Fruit fly (Drosophila melanogaster) whole organism, embryonic: ENCODE measurements around the gene CG14931.

ENCODE experiments used
- Ada2b ChIP-seq: fragments of 200-800 bp; sonication (Bioruptor generic); IDR thresholded peaks from 2 replicates; pipeline ENCODE4 v1.3.6; 2022; ENCODE audit warnings: missing biosample characterization, missing genetic modification characterization
- Adf1 ChIP-seq: fragments of 200-800 bp; sonication (Bioruptor generic); IDR thresholded peaks from 2 replicates; pipeline ENCODE4 v1.3.6; 2022; ENCODE audit warnings: missing biosample characterization, missing genetic modification characterization
- Antp ChIP-seq: fragments of 200-800 bp; sonication (Bioruptor generic); optimal IDR thresholded peaks from 3 replicates; lab custom pipeline; 2016; ENCODE audit warnings: missing biosample characterization, missing genetic modification characterization
- Atf3 ChIP-seq: fragments of 200-800 bp; sonication (Bioruptor generic); optimal IDR thresholded peaks from 3 replicates; lab custom pipeline; 2016; ENCODE audit warnings: missing biosample characterization, missing genetic modification characterization
- Atf6 ChIP-seq: fragments of 200-800 bp; sonication (Bioruptor generic); IDR thresholded peaks from 2 replicates; pipeline ENCODE4 v1.3.6; 2022; ENCODE audit warnings: missing biosample characterization, missing genetic modification characterization
- BEAF-32 ChIP-seq: fragments of 200-800 bp; sonication (Bioruptor generic); optimal IDR thresholded peaks from 3 replicates; lab custom pipeline; 2017; ENCODE audit warnings: missing biosample characterization, missing genetic modification characterization, mild to moderate bottlenecking, moderate library complexity, missing genetic modification reagents
- C15 ChIP-seq: fragments of 200-800 bp; sonication (Bioruptor generic); IDR thresholded peaks from 3 replicates; pipeline ENCODE4 v1.3.6; 2022; ENCODE audit warnings: missing biosample characterization, missing genetic modification characterization
- CG10147 ChIP-seq: fragments of 200-800 bp; sonication (Bioruptor generic); optimal IDR thresholded peaks from 2 replicates; lab custom pipeline; 2019; ENCODE audit warnings: missing biosample characterization, mild to moderate bottlenecking, missing genetic modification characterization, moderate library complexity
- CG10431 ChIP-seq: fragments of 200-800 bp; sonication (Bioruptor generic); optimal IDR thresholded peaks from 3 replicates; lab custom pipeline; 2018; ENCODE audit warnings: missing biosample characterization, mild to moderate bottlenecking, missing genetic modification characterization
- CG11247 ChIP-seq: fragments of 200-800 bp; sonication (Bioruptor generic); IDR thresholded peaks from 2 replicates; pipeline ENCODE4 v1.3.6; 2022; ENCODE audit warnings: missing biosample characterization, missing genetic modification characterization
- CG12659 ChIP-seq: fragments of 200-800 bp; sonication (Bioruptor generic); optimal IDR thresholded peaks from 3 replicates; lab custom pipeline; 2017; ENCODE audit warnings: mild to moderate bottlenecking, missing biosample characterization, missing genetic modification reagents, missing genetic modification characterization
- CG13424 ChIP-seq: fragments of 200-800 bp; sonication (Bioruptor generic); optimal IDR thresholded peaks from 2 replicates; lab custom pipeline; 2019; ENCODE audit warnings: missing biosample characterization, mild to moderate bottlenecking, missing genetic modification characterization, moderate library complexity
- CG14050 ChIP-seq: fragments of 200-800 bp; sonication (Bioruptor generic); IDR thresholded peaks from 3 replicates; pipeline ENCODE4 v1.3.6; 2022; ENCODE audit warnings: missing biosample characterization, missing genetic modification characterization
- CG14441 ChIP-seq: fragments of 200-800 bp; sonication (Bioruptor generic); IDR thresholded peaks from 2 replicates; pipeline ENCODE4 v1.3.6; 2022; ENCODE audit warnings: missing biosample characterization, missing genetic modification characterization
- CG14710 ChIP-seq: fragments of 200-800 bp; sonication (Bioruptor generic); optimal IDR thresholded peaks from 3 replicates; lab custom pipeline; 2019; ENCODE audit warnings: missing biosample characterization, mild to moderate bottlenecking, missing genetic modification characterization, moderate library complexity
- CG15696 ChIP-seq: fragments of 200-800 bp; sonication (Bioruptor generic); optimal IDR thresholded peaks from 2 replicates; lab custom pipeline; 2019; ENCODE audit warnings: missing biosample characterization, mild to moderate bottlenecking, missing genetic modification characterization, moderate library complexity
- CG17328 ChIP-seq: fragments of 200-800 bp; sonication (Bioruptor generic); IDR thresholded peaks from 2 replicates; pipeline ENCODE4 v1.3.6; 2022; ENCODE audit warnings: missing biosample characterization, missing genetic modification characterization
- CG17361 ChIP-seq: fragments of 200-800 bp; sonication (Bioruptor generic); IDR thresholded peaks from 3 replicates; pipeline ENCODE4 v1.3.6; 2022; ENCODE audit warnings: missing biosample characterization, missing genetic modification characterization
- CG17829 ChIP-seq: fragments of 200-800 bp; optimal IDR thresholded peaks from 2 replicates; lab custom pipeline; 2019; ENCODE audit warnings: missing biosample characterization, mild to moderate bottlenecking, missing genetic modification characterization, moderate library complexity
- CG2202 ChIP-seq: fragments of 200-800 bp; sonication (Bioruptor generic); optimal IDR thresholded peaks from 2 replicates; lab custom pipeline; 2018; ENCODE audit warnings: missing biosample characterization, mild to moderate bottlenecking, missing genetic modification characterization
- CG30403 ChIP-seq: fragments of 200-800 bp; sonication (Bioruptor generic); optimal IDR thresholded peaks from 3 replicates; lab custom pipeline; 2016; ENCODE audit warnings: missing biosample characterization, missing genetic modification characterization
- CG31388 ChIP-seq: fragments of 200-800 bp; sonication (Bioruptor generic); optimal IDR thresholded peaks from 2 replicates; lab custom pipeline; 2016; ENCODE audit warnings: missing biosample characterization, missing genetic modification characterization
- CG32772 ChIP-seq: fragments of 200-800 bp; sonication (Bioruptor generic); IDR thresholded peaks from 2 replicates; pipeline ENCODE4 v1.3.6; 2022; ENCODE audit warnings: missing biosample characterization, missing genetic modification characterization
- CG4282 ChIP-seq: fragments of 200-800 bp; sonication (Bioruptor generic); optimal IDR thresholded peaks from 2 replicates; lab custom pipeline; 2016; ENCODE audit warnings: missing biosample characterization, missing genetic modification characterization
- CG4424 ChIP-seq: fragments of 200-800 bp; sonication (Bioruptor generic); optimal IDR thresholded peaks from 3 replicates; lab custom pipeline; 2016; ENCODE audit warnings: missing biosample characterization, missing genetic modification characterization
- CG5953 ChIP-seq: fragments of 200-800 bp; sonication (Bioruptor generic); IDR thresholded peaks from 2 replicates; pipeline ENCODE4 v1.3.6; 2022; ENCODE audit warnings: missing biosample characterization, missing genetic modification characterization
- CG8290 ChIP-seq, 3 experiments: fragments of 200-800 bp; sonication (Bioruptor generic); optimal IDR thresholded peaks; 2 replicates each; lab custom pipeline; 2016 to 2019; ENCODE audit warnings: missing biosample characterization in 3 of 3, missing genetic modification characterization in 3 of 3, mild to moderate bottlenecking in 2 of 3, moderate library complexity in 1 of 3
- CoRest ChIP-seq: fragments of 200-800 bp; sonication (Bioruptor generic); optimal IDR thresholded peaks from 3 replicates; lab custom pipeline; 2018; ENCODE audit warnings: missing biosample characterization, mild to moderate bottlenecking, missing genetic modification characterization, moderate library complexity
- Deaf1 ChIP-seq: fragments of 200-800 bp; optimal IDR thresholded peaks from 3 replicates; lab custom pipeline; 2019; ENCODE audit warnings: missing biosample characterization, mild to moderate bottlenecking, missing genetic modification characterization, moderate library complexity
- Doc2 ChIP-seq: fragments of 200-800 bp; sonication (Bioruptor generic); IDR thresholded peaks from 2 replicates; pipeline ENCODE4 v1.3.6; 2022; ENCODE audit warnings: missing biosample characterization, missing genetic modification characterization
- E2f2 ChIP-seq: fragments of 200-800 bp; sonication (Bioruptor generic); IDR thresholded peaks from 2 replicates; pipeline ENCODE4 v1.3.6; 2022; ENCODE audit warnings: missing biosample characterization, missing genetic modification characterization
- Ets97D ChIP-seq: fragments of 200-800 bp; sonication (Bioruptor generic); optimal IDR thresholded peaks from 3 replicates; lab custom pipeline; 2016; ENCODE audit warnings: missing biosample characterization, missing genetic modification characterization
- HmgZ ChIP-seq: fragments of 200-800 bp; sonication (Bioruptor generic); optimal IDR thresholded peaks from 2 replicates; lab custom pipeline; 2018; ENCODE audit warnings: missing biosample characterization, mild to moderate bottlenecking, missing genetic modification characterization
- Side ChIP-seq: fragments of 200-800 bp; sonication (Bioruptor generic); optimal IDR thresholded peaks from 2 replicates; lab custom pipeline; 2016; ENCODE audit warnings: missing biosample characterization, missing genetic modification characterization
- ac ChIP-seq: fragments of 200-800 bp; sonication (Bioruptor generic); optimal IDR thresholded peaks from 3 replicates; lab custom pipeline; 2017; ENCODE audit warnings: missing biosample characterization, mild to moderate bottlenecking, missing genetic modification characterization
- br ChIP-seq: fragments of >200 bp; optimal IDR thresholded peaks from 2 replicates; lab custom pipeline; 2017
- dysf ChIP-seq: fragments of 200-800 bp; sonication (Bioruptor generic); IDR thresholded peaks from 3 replicates; pipeline ENCODE4 v1.3.6; 2022; ENCODE audit warnings: missing biosample characterization, missing genetic modification characterization
- fd102C ChIP-seq: fragments of 200-800 bp; sonication (Bioruptor generic); optimal IDR thresholded peaks from 2 replicates; lab custom pipeline; 2018; ENCODE audit warnings: missing biosample characterization, mild to moderate bottlenecking, missing genetic modification characterization, moderate library complexity
- ftz-f1 ChIP-seq: fragments of 200-800 bp; sonication (Bioruptor generic); optimal IDR thresholded peaks from 2 replicates; lab custom pipeline; 2016; ENCODE audit warnings: missing biosample characterization, missing genetic modification characterization
- gfzf ChIP-seq: fragments of 200-800 bp; sonication (Bioruptor generic); optimal IDR thresholded peaks from 2 replicates; lab custom pipeline; 2016; ENCODE audit warnings: missing biosample characterization, mild to moderate bottlenecking, missing genetic modification characterization, moderate library complexity
- gt ChIP-seq: fragments of 200-800 bp; sonication (Bioruptor generic); IDR thresholded peaks from 2 replicates; pipeline ENCODE4 v1.3.6; 2022; ENCODE audit warnings: missing biosample characterization, missing genetic modification characterization
- ham ChIP-seq: fragments of 200-800 bp; sonication (Bioruptor generic); IDR thresholded peaks from 2 replicates; pipeline ENCODE4 v1.3.6; 2022; ENCODE audit warnings: missing biosample characterization, missing genetic modification characterization
- hbn ChIP-seq: fragments of 200-800 bp; sonication (Bioruptor generic); IDR thresholded peaks from 2 replicates; pipeline ENCODE4 v1.3.6; 2022; ENCODE audit warnings: missing biosample characterization, missing genetic modification characterization; ENCODE audit not compliant: partially characterized antibody
- jigr1 ChIP-seq: fragments of 200-800 bp; sonication (Bioruptor generic); IDR thresholded peaks from 3 replicates; pipeline ENCODE4 v1.3.6; 2022; ENCODE audit warnings: missing biosample characterization, missing genetic modification characterization
- jumu ChIP-seq: fragments of 200-800 bp; sonication (Bioruptor generic); optimal IDR thresholded peaks from 3 replicates; lab custom pipeline; 2016; ENCODE audit warnings: missing biosample characterization, missing genetic modification characterization
- lab ChIP-seq: fragments of 200-800 bp; sonication (Bioruptor generic); optimal IDR thresholded peaks from 3 replicates; lab custom pipeline; 2017; ENCODE audit warnings: missing biosample characterization, missing genetic modification characterization, mild to moderate bottlenecking, moderate library complexity, missing genetic modification reagents
- mam ChIP-seq: fragments of 200-800 bp; sonication (Bioruptor generic); optimal IDR thresholded peaks from 3 replicates; lab custom pipeline; 2016; ENCODE audit warnings: missing biosample characterization, missing genetic modification characterization
- mirr ChIP-seq: fragments of 200-800 bp; sonication (Bioruptor generic); optimal IDR thresholded peaks from 3 replicates; lab custom pipeline; 2018; ENCODE audit warnings: missing biosample characterization, mild to moderate bottlenecking, missing genetic modification characterization
- pho ChIP-seq: fragments of 200-800 bp; sonication (Bioruptor generic); optimal IDR thresholded peaks from 2 replicates; lab custom pipeline; 2016; ENCODE audit warnings: missing biosample characterization, missing genetic modification characterization
- sens ChIP-seq: fragments of 200-800 bp; sonication (Bioruptor generic); peaks from one replicate; lab custom pipeline; 2016; ENCODE audit warnings: missing biosample characterization, missing genetic modification characterization
- stwl ChIP-seq: fragments of 200-800 bp; sonication (Bioruptor generic); optimal IDR thresholded peaks from 3 replicates; lab custom pipeline; 2018; ENCODE audit warnings: missing biosample characterization, mild to moderate bottlenecking, missing genetic modification characterization, moderate library complexity
- wdn ChIP-seq: fragments of 200-800 bp; sonication (Bioruptor generic); IDR thresholded peaks from 2 replicates; pipeline ENCODE4 v1.3.6; 2022; ENCODE audit warnings: missing biosample characterization, missing genetic modification characterization

CG14931 gene

dm6 chr2L:11813665-11814087, 25.5 kb downstream of the CG14931 start, which contains the start of gene CycY (continued):
- TF ChIP-seq CG14710 (tag; lab: Kevin White, UChicago) (peak; percentile 74), gfzf (GFP tag; lab: Kevin White, UChicago) (peak; percentile 81), Atf6 (GFP tag; lab: Robert Waterston, UW) (no peak), sens (GFP tag; lab: Kevin White, UChicago) (peak; percentile 80), Antp (GFP tag; lab: Kevin White, UChicago) (no peak), ftz-f1 (GFP tag; lab: Kevin White, UChicago) (no peak), CG14441 (GFP tag; lab: Robert Waterston, UW) (no peak), CG10147 (GFP tag; lab: Kevin White, UChicago) (peak; percentile 2), CG4424 (peak; percentile 19), hbn (peak; percentile 66), mam (GFP tag; lab: Kevin White, UChicago) (no peak), mirr (no peak), BEAF-32 (peak; percentile 79), CG32772 (no peak), E2f2 (GFP tag; lab: Robert Waterston, UW) (peak; percentile 94), CG14050 (GFP tag; lab: Robert Waterston, UW) (no peak), Atf3 (GFP tag; lab: Kevin White, UChicago) (no peak), fd102C (no peak), ham (GFP tag; lab: Robert Waterston, UW) (no peak), CoRest (peak; percentile 30), lab (GFP tag; lab: Kevin White, UChicago) (no peak), gt (GFP tag; lab: Robert Waterston, UW) (no peak), Ets97D (GFP tag; lab: Kevin White, UChicago) (peak; percentile 22), CG10431 (GFP tag; lab: Kevin White, UChicago) (no peak), ac (GFP tag; lab: Kevin White, UChicago) (no peak), CG15696 (tag; lab: Kevin White, UChicago) (peak; percentile 15), C15 (GFP tag; lab: Robert Waterston, UW) (no peak), CG17361 (GFP tag; lab: Robert Waterston, UW) (peak; percentile 55; the same call in 2 of the 3 replicates), CG8290 (GFP tag; optimal IDR thresholded peaks at IDR 0.05; lab: Kevin White, UChicago) (no peak), CG8290 (tag; optimal IDR thresholded peaks at IDR 0.05; lab: Kevin White, UChicago) (no peak), CG12659 (peak; percentile 50), wdn (GFP tag; lab: Robert Waterston, UW) (no peak), HmgZ (tag; lab: Kevin White, UChicago) (peak; percentile 36), Adf1 (GFP tag; lab: Robert Waterston, UW) (peak; percentile 86), CG5953 (GFP tag; lab: Robert Waterston, UW) (no peak), CG31388 (GFP tag; lab: Kevin White, UChicago) (no peak), br (lab: Kevin White, UChicago) (no peak), CG30403 (GFP tag; lab: Kevin White, UChicago) (peak; percentile 34), Doc2 (no peak), Ada2b (GFP tag; lab: Robert Waterston, UW) (no peak), pho (GFP tag; lab: Kevin White, UChicago) (no peak), stwl (tag; lab: Kevin White, UChicago) (peak; percentile 86), CG4282 (GFP tag; lab: Kevin White, UChicago) (no peak), CG17829 (tag; lab: Kevin White, UChicago) (peak; percentile 36), jumu (GFP tag; lab: Kevin White, UChicago) (no peak), CG11247 (GFP tag; lab: Robert Waterston, UW) (no peak), CG2202 (tag; lab: Kevin White, UChicago) (no peak), CG17328 (GFP tag; lab: Robert Waterston, UW) (no peak), CG13424 (tag; lab: Kevin White, UChicago) (peak; percentile 14), jigr1 (GFP tag; lab: Robert Waterston, UW) (no peak), dysf (GFP tag; lab: Robert Waterston, UW) (no peak), Side (GFP tag; lab: Kevin White, UChicago) (no peak), Deaf1 (tag; lab: Kevin White, UChicago) (no peak)
